Fruit fly (Drosophila melanogaster): Measurements from ENCODE around the gene CG14518.
A peak's percentile ranks its signal among the peaks of the same experiment; 100 is the strongest.

Gene CG14518

DNA sequence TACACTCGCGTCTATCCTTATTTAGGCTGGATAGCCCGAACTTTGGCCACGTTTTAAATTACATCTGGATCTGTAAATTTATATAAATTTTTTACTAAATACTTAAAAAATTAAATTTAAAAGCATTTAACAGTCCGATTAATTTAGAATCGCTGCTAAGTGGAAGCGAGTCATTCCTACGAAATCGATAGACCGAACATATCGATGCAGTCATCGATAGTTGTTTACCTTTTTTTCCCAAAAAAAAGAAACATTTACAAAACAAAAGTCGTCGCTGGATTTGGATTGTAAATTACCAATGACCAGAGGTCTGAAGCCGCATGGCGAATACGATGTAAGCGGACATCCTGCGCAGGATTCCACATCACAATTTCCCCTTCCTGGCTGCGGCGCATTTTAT lies 30.9 kb downstream of the CG14518 start, which contains the start of gene Sirt7 (continued):
- no peak for TF ChIP-seq eyg (GFP tag; optimal IDR thresholded peaks at IDR 0.05)
- peak; percentile 18 for TF ChIP-seq sug (tag; optimal IDR thresholded peaks at IDR 0.05)
- peak; percentile 29 for TF ChIP-seq Sin3A (optimal IDR thresholded peaks at IDR 0.05)
- TF ChIP-seq fd102C (GFP tag; optimal IDR thresholded peaks at IDR 0.05), result no peak
- TF ChIP-seq jigr1 (GFP tag; IDR thresholded peaks at IDR 0.05), result peak; percentile 87; the same call in 1 of the 3 replicates
- TF ChIP-seq mld (GFP tag; IDR thresholded peaks at IDR 0.05; ENCODE audit: partially characterized antibody), result peak; percentile 93
- TF ChIP-seq trem (tag; optimal IDR thresholded peaks at IDR 0.05), result peak; percentile 30
- peak; percentile 72 for TF ChIP-seq nom (GFP tag; optimal IDR thresholded peaks at IDR 0.05)
- no peak for TF ChIP-seq seq (GFP tag; IDR thresholded peaks at IDR 0.05)
- no peak for TF ChIP-seq CG8765 (GFP tag; IDR thresholded peaks at IDR 0.05)
- TF ChIP-seq E2f2 (GFP tag; IDR thresholded peaks at IDR 0.05), result peak; percentile 30; the same call in 1 of the 2 replicates
- no peak for TF ChIP-seq pho (GFP tag; optimal IDR thresholded peaks at IDR 0.05)
- no peak for TF ChIP-seq CG10654 (GFP tag; optimal IDR thresholded peaks at IDR 0.05)
- no peak for TF ChIP-seq CG11398 (GFP tag; optimal IDR thresholded peaks at IDR 0.05)
- no peak for TF ChIP-seq dmrt11E (tag; optimal IDR thresholded peaks at IDR 0.05)
- no peak for TF ChIP-seq lab (GFP tag; optimal IDR thresholded peaks at IDR 0.05)
- TF ChIP-seq sob (GFP tag; IDR thresholded peaks at IDR 0.05), result no peak
- TF ChIP-seq CG7372 (GFP tag; IDR thresholded peaks at IDR 0.05), result no peak
- peak; percentile 97 for TF ChIP-seq zen2 (GFP tag; IDR thresholded peaks at IDR 0.05; ENCODE audit: partially characterized antibody)
- peak; percentile 86 for TF ChIP-seq hb (GFP tag; IDR thresholded peaks at IDR 0.05; ENCODE audit: partially characterized antibody)
- TF ChIP-seq phol (tag; optimal IDR thresholded peaks at IDR 0.05), result peak; percentile 13
- no peak for TF ChIP-seq Lpt (GFP tag; optimal IDR thresholded peaks at IDR 0.05)
- peak; percentile 89; the same call in 2 of the 3 replicates for TF ChIP-seq CG7963 (GFP tag; IDR thresholded peaks at IDR 0.05; ENCODE audit: partially characterized antibody)
- TF ChIP-seq Abd-B (GFP tag; optimal IDR thresholded peaks at IDR 0.05), result no peak
- TF ChIP-seq CG6791 (GFP tag; IDR thresholded peaks at IDR 0.05; ENCODE audit: partially characterized antibody), result peak; percentile 97
- peak; percentile 75 for TF ChIP-seq Sry-δ (GFP tag; optimal IDR thresholded peaks at IDR 0.05)
- TF ChIP-seq gcm (GFP tag; optimal IDR thresholded peaks at IDR 0.05), result no peak
- peak; percentile 43; the same call in 1 of the 2 replicates for TF ChIP-seq vvl (GFP tag; IDR thresholded peaks at IDR 0.05)
- no peak for TF ChIP-seq h (optimal IDR thresholded peaks at IDR 0.05)
- no peak for TF ChIP-seq da (GFP tag; optimal IDR thresholded peaks at IDR 0.05)
- peak; percentile 95 for TF ChIP-seq Scr (GFP tag; IDR thresholded peaks at IDR 0.05; ENCODE audit: partially characterized antibody)
- peak; percentile 94 for TF ChIP-seq knrl (GFP tag; IDR thresholded peaks at IDR 0.05; ENCODE audit: partially characterized antibody)
- no peak for TF ChIP-seq CG8281 (tag; optimal IDR thresholded peaks at IDR 0.05)
- TF ChIP-seq CG2129 (GFP tag; IDR thresholded peaks at IDR 0.05; ENCODE audit: partially characterized antibody), result peak; percentile 93
- peak; percentile 49 for TF ChIP-seq lbe (GFP tag; optimal IDR thresholded peaks at IDR 0.05)
- TF ChIP-seq bbx (GFP tag; IDR thresholded peaks at IDR 0.05; ENCODE audit: partially characterized antibody), result peak; percentile 94
- TF ChIP-seq CG17829 (tag; optimal IDR thresholded peaks at IDR 0.05), result peak; percentile 33
- TF ChIP-seq BEAF-32 (GFP tag; optimal IDR thresholded peaks at IDR 0.05), result peak; percentile 86
- no peak for TF ChIP-seq CG12071 (GFP tag; optimal IDR thresholded peaks at IDR 0.05)
- TF ChIP-seq CG2116 (GFP tag; optimal IDR thresholded peaks at IDR 0.05), result peak; percentile 81
- TF ChIP-seq CG32772 (GFP tag; IDR thresholded peaks at IDR 0.05), result 0 out of 2 replicates have a peak, but pooled peaks have one; percentile 21
- TF ChIP-seq Dp (GFP tag; optimal IDR thresholded peaks at IDR 0.05), result peak; percentile 35
- no peak for TF ChIP-seq CG4328 (GFP tag; optimal IDR thresholded peaks at IDR 0.05)
- no peak for TF ChIP-seq CG11696 (GFP tag; IDR thresholded peaks at IDR 0.05)
- peak; percentile 40 for TF ChIP-seq YL-1 (GFP tag; optimal IDR thresholded peaks at IDR 0.05)
- no peak for TF ChIP-seq dpn (GFP tag; optimal IDR thresholded peaks at IDR 0.05)
- TF ChIP-seq CG34224 (GFP tag; IDR thresholded peaks at IDR 0.05; ENCODE audit: partially characterized antibody), result peak; percentile 97
- TF ChIP-seq Dll (GFP tag; IDR thresholded peaks at IDR 0.05; ENCODE audit: partially characterized antibody), result peak; percentile 96
- TF ChIP-seq Deaf1 (tag; optimal IDR thresholded peaks at IDR 0.05), result no peak
- TF ChIP-seq oc (tag; optimal IDR thresholded peaks at IDR 0.05), result no peak

Data from whole organism, embryonic.